Worm (Caenorhabditis elegans) whole organism, L3 larva: ENCODE data around the gene slc-25A10.

Source experiments
- R02D3.7 ChIP-seq: fragments of 150-350 bp; optimal IDR thresholded peaks from 2 replicates; lab custom pipeline; 2014; ENCODE audit warnings: missing biosample characterization, missing genetic modification characterization
- ZK546.5 ChIP-seq: sonication (generic microtip); optimal IDR thresholded peaks from 2 replicates; lab custom pipeline; 2017; ENCODE audit warnings: missing biosample characterization, missing genetic modification characterization
- aly-2 ChIP-seq: fragments of 150-350 bp; optimal IDR thresholded peaks from 2 replicates; lab custom pipeline; 2014; ENCODE audit warnings: missing biosample characterization, missing genetic modification characterization
- ceh-16 ChIP-seq: sonication (generic microtip); optimal IDR thresholded peaks from 2 replicates; lab custom pipeline; 2017; ENCODE audit warnings: missing biosample characterization, missing genetic modification characterization
- egl-5 ChIP-seq: fragments of 150-350 bp; optimal IDR thresholded peaks from 2 replicates; lab custom pipeline; 2017; ENCODE audit warnings: missing biosample characterization, missing genetic modification reagents, missing genetic modification characterization, inconsistent platforms
- elt-2 ChIP-seq: sonication (generic microtip); optimal IDR thresholded peaks from 2 replicates; lab custom pipeline; 2016; ENCODE audit warnings: missing genetic modification reagents, mild to moderate bottlenecking, missing genetic modification characterization, missing compliant biosample characterization
- elt-3 ChIP-seq, 3 experiments: fragments of 150-350 bp in 1 of 3; sonication (generic microtip) in 2 of 3; optimal IDR thresholded peaks; 2 replicates in 2 of 3; 4 replicates in 1 of 3; lab custom pipeline; 2014 to 2017; ENCODE audit warnings: missing biosample characterization in 3 of 3, missing genetic modification characterization in 3 of 3
- fkh-10 ChIP-seq: sonication (generic microtip); optimal IDR thresholded peaks from 2 replicates; lab custom pipeline; 2017; ENCODE audit warnings: missing biosample characterization, missing genetic modification reagents, missing genetic modification characterization
- fkh-2 ChIP-seq: fragments of 150-350 bp; optimal IDR thresholded peaks from 2 replicates; lab custom pipeline; 2014; ENCODE audit warnings: missing biosample characterization, missing genetic modification reagents, missing genetic modification characterization
- fos-1 ChIP-seq: fragments of 150-350 bp; optimal IDR thresholded peaks from 2 replicates; lab custom pipeline; 2014; ENCODE audit warnings: missing biosample characterization, missing genetic modification characterization
- jun-1 ChIP-seq: fragments of 150-350 bp; optimal IDR thresholded peaks from 2 replicates; lab custom pipeline; 2014; ENCODE audit warnings: missing biosample characterization, missing genetic modification reagents, missing genetic modification characterization
- lin-15B ChIP-seq: fragments of 150-350 bp; optimal IDR thresholded peaks from 2 replicates; lab custom pipeline; 2014; ENCODE audit warnings: missing biosample characterization, missing genetic modification characterization
- lin-39 ChIP-seq: fragments of 150-350 bp; optimal IDR thresholded peaks from 2 replicates; lab custom pipeline; 2018; ENCODE audit warnings: missing biosample characterization, missing genetic modification reagents, missing genetic modification characterization
- lsy-12 ChIP-seq: sonication (generic microtip); optimal IDR thresholded peaks from 2 replicates; lab custom pipeline; 2016; ENCODE audit warnings: mild to moderate bottlenecking, missing genetic modification characterization, missing compliant biosample characterization
- mdl-1 ChIP-seq: fragments of 150-350 bp; optimal IDR thresholded peaks from 2 replicates; lab custom pipeline; 2014; ENCODE audit warnings: missing biosample characterization, missing genetic modification characterization
- mml-1 ChIP-seq: fragments of 150-350 bp; sonication (generic microtip); optimal IDR thresholded peaks from 3 replicates; lab custom pipeline; 2014; ENCODE audit warnings: missing biosample characterization, missing genetic modification characterization
- nfya-1 ChIP-seq: sonication (generic microtip); optimal IDR thresholded peaks from 2 replicates; lab custom pipeline; 2017; ENCODE audit warnings: missing genetic modification characterization, mild to moderate bottlenecking, missing compliant biosample characterization, antibody characterized with exemption, moderate library complexity; ENCODE audit not compliant: insufficient read depth
- nhr-11 ChIP-seq: fragments of 150-350 bp; optimal IDR thresholded peaks from 2 replicates; lab custom pipeline; 2014; ENCODE audit warnings: missing biosample characterization, missing genetic modification characterization
- nhr-12 ChIP-seq: fragments of 150-350 bp; optimal IDR thresholded peaks from 2 replicates; lab custom pipeline; 2014; ENCODE audit warnings: missing biosample characterization, missing genetic modification characterization
- nhr-23 ChIP-seq: fragments of 150-350 bp; optimal IDR thresholded peaks from 2 replicates; lab custom pipeline; 2014; ENCODE audit warnings: missing biosample characterization, missing genetic modification reagents, missing genetic modification characterization
- nhr-237 ChIP-seq: fragments of 150-350 bp; optimal IDR thresholded peaks from 2 replicates; lab custom pipeline; 2014; ENCODE audit warnings: missing biosample characterization, missing genetic modification characterization
- nhr-28 ChIP-seq: fragments of 150-350 bp; optimal IDR thresholded peaks from 2 replicates; lab custom pipeline; 2014; ENCODE audit warnings: missing biosample characterization, missing genetic modification characterization
- nhr-67 ChIP-seq: fragments of 150-350 bp; optimal IDR thresholded peaks from 2 replicates; lab custom pipeline; 2014; ENCODE audit warnings: missing biosample characterization, missing genetic modification characterization
- nhr-76 ChIP-seq: fragments of 150-350 bp; sonication (generic microtip); optimal IDR thresholded peaks from 5 replicates; lab custom pipeline; 2014; ENCODE audit warnings: missing biosample characterization, missing genetic modification characterization
- nhr-77 ChIP-seq: fragments of 150-350 bp; optimal IDR thresholded peaks from 2 replicates; lab custom pipeline; 2014; ENCODE audit warnings: missing biosample characterization, missing genetic modification characterization
- pha-4 ChIP-seq: fragments of 150-350 bp; optimal IDR thresholded peaks from 2 replicates; lab custom pipeline; 2014; ENCODE audit warnings: missing biosample characterization, missing genetic modification reagents, missing genetic modification characterization
- pqm-1 ChIP-seq: fragments of 150-350 bp; optimal IDR thresholded peaks from 2 replicates; lab custom pipeline; 2017; ENCODE audit warnings: missing biosample characterization, missing genetic modification characterization, inconsistent platforms
- skn-1 ChIP-seq: fragments of 150-350 bp; optimal IDR thresholded peaks from 2 replicates; lab custom pipeline; 2014; ENCODE audit warnings: missing biosample characterization, missing genetic modification characterization
- snpc-4 ChIP-seq: fragments of 150-350 bp; optimal IDR thresholded peaks from 2 replicates; lab custom pipeline; 2014; ENCODE audit warnings: missing biosample characterization, missing genetic modification characterization
- zag-1 ChIP-seq: fragments of 150-350 bp; optimal IDR thresholded peaks from 2 replicates; lab custom pipeline; 2014; ENCODE audit warnings: missing biosample characterization, missing genetic modification characterization
- ztf-4 ChIP-seq: fragments of 150-350 bp; optimal IDR thresholded peaks from 2 replicates; lab custom pipeline; 2014; ENCODE audit warnings: missing biosample characterization, missing genetic modification characterization

slc-25A10 gene

ce11 chrX:6728820-6729396, 3.4 kb upstream of the slc-25A10 start:
- no peak for TF ChIP-seq aly-2 (tag; lab: Kevin White, UChicago)
- no peak for TF ChIP-seq egl-5
- no peak for TF ChIP-seq ceh-16 (tag; lab: Kevin White, UChicago)
- TF ChIP-seq pha-4 (tag; lab: Kevin White, UChicago), result peak; percentile 35
- no peak for TF ChIP-seq nhr-23
- TF ChIP-seq fos-1 (tag; lab: Kevin White, UChicago), result no peak
- no peak for TF ChIP-seq skn-1
- peak; percentile 52 for TF ChIP-seq mdl-1 (tag; lab: Kevin White, UChicago)
- TF ChIP-seq elt-2 (tag; lab: Kevin White, UChicago), result peak; percentile 64
- TF ChIP-seq elt-3 (tag; optimal IDR thresholded peaks at IDR 0.05; lab: Kevin White, UChicago), result no peak
- TF ChIP-seq nfya-1 (tag; lab: Kevin White, UChicago), result no peak
- TF ChIP-seq pqm-1 (tag; lab: Kevin White, UChicago), result peak; percentile 21
- TF ChIP-seq ztf-4, result no peak

- TF ChIP-seq elt-2 (tag; lab: Kevin White, UChicago) (peak; percentile 54), nhr-12 (no peak)
Measured at ce11 chrX:6722966-6723365, 2.5 kb downstream of the slc-25A10 start, which contains the start of gene smf-1. TSS of gene smf-1 (minus strand) at chrX:6723066.

ce11 chrX:6718595-6718994, 6.9 kb downstream of the slc-25A10 start, which contains the start of gene smf-2:
TSS of gene smf-2 (minus strand) at chrX:6718695.
- TF ChIP-seq zag-1 (tag; lab: Kevin White, UChicago) (no peak), nhr-11 (tag; lab: Kevin White, UChicago) (no peak), lsy-12 (tag; lab: Kevin White, UChicago) (no peak), R02D3.7 (tag; lab: Kevin White, UChicago) (no peak), skn-1 (no peak), fos-1 (tag; lab: Kevin White, UChicago) (no peak), jun-1 (tag; lab: Kevin White, UChicago) (no peak), snpc-4 (tag; lab: Kevin White, UChicago) (no peak), mml-1 (tag; lab: Kevin White, UChicago) (no peak), fkh-10 (GFP tag; lab: Kevin White, UChicago) (no peak), lin-15B (tag; lab: Kevin White, UChicago) (no peak), lin-39 (tag; lab: Kevin White, UChicago) (no peak), ceh-16 (tag; lab: Kevin White, UChicago) (no peak), nhr-23 (no peak), nhr-237 (tag; lab: Kevin White, UChicago) (no peak)

- TF ChIP-seq nfya-1 (tag; lab: Kevin White, UChicago) (no peak), nhr-23 (no peak)
Measured at ce11 chrX:6713277-6713676, 12.2 kb downstream of the slc-25A10 start, which contains the start of gene nas-11. TSS of gene nas-11 (plus strand) at chrX:6713577.

ce11 chrX:6709238-6709637, 16.2 kb downstream of the slc-25A10 start, which contains the start of gene acr-3:
TSS of gene acr-3 (plus strand) at chrX:6709538.
- no peak for TF ChIP-seq nhr-76 (tag; lab: Kevin White, UChicago)
- no peak for TF ChIP-seq ceh-16 (tag; lab: Kevin White, UChicago)
- TF ChIP-seq nhr-67 (tag; lab: Kevin White, UChicago), result no peak
- no peak for TF ChIP-seq aly-2 (tag; lab: Kevin White, UChicago)
- TF ChIP-seq nhr-28 (tag; lab: Kevin White, UChicago), result no peak
- TF ChIP-seq nhr-77, result no peak
- TF ChIP-seq ZK546.5 (tag; lab: Kevin White, UChicago), result no peak
- no peak for TF ChIP-seq fkh-2 (tag; lab: Kevin White, UChicago)
- no peak for TF ChIP-seq lin-15B (tag; lab: Kevin White, UChicago)
- TF ChIP-seq elt-2 (tag; lab: Kevin White, UChicago), result no peak
- TF ChIP-seq, all 47 proteins: peak for 0

- no peak for TF ChIP-seq nhr-67 (tag; lab: Kevin White, UChicago)
- TF ChIP-seq zag-1 (tag; lab: Kevin White, UChicago), result no peak
- TF ChIP-seq fkh-10 (GFP tag; lab: Kevin White, UChicago), result peak; percentile 88
- no peak for TF ChIP-seq aly-2 (tag; lab: Kevin White, UChicago)
- TF ChIP-seq lin-15B (tag; lab: Kevin White, UChicago), result no peak
- TF ChIP-seq nhr-23, result no peak
- TF ChIP-seq fos-1 (tag; lab: Kevin White, UChicago), result no peak
- TF ChIP-seq ZK546.5 (tag; lab: Kevin White, UChicago), result no peak
Measured at ce11 chrX:6705156-6705555, 20.3 kb downstream of the slc-25A10 start.
